Worm (Caenorhabditis elegans): ENCODE data around the gene slc-25A18.2.

Gene slc-25A18.2

DNA sequence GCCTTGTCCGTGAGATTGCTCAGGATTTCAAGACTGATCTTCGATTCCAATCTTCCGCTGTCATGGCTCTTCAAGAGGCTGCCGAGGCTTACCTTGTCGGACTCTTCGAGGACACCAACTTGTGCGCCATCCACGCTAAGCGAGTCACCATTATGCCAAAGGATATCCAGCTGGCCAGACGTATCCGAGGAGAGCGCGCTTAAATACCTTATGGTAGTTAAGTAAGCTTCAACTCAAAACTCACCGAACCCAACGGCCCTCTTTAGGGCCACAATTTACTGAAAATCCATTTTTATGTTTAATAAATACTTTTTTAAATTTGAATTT, 13.6 kb downstream of the slc-25A18.2 start (continued):
- TF ChIP-seq C17E4.6 (GFP tag; IDR thresholded peaks at IDR 0.05) (peak; percentile 51), K11D2.4 (GFP tag; IDR thresholded peaks at IDR 0.05) (no peak), nfya-2 (GFP tag; IDR thresholded peaks at IDR 0.05) (no peak), hmg-20 (GFP tag; IDR thresholded peaks at IDR 0.05) (no peak), ztf-22 (GFP tag; optimal IDR thresholded peaks at IDR 0.05) (no peak), F57C9.4 (tag; optimal IDR thresholded peaks at IDR 0.05) (no peak), ama-1 (optimal IDR thresholded peaks at IDR 0.05) (no peak), ama-1 (GFP tag; optimal IDR thresholded peaks at IDR 0.05) (no peak), F39B2.1 (GFP tag; IDR thresholded peaks at IDR 0.05) (peak; percentile 13; the same call in 1 of the 2 replicates), cebp-1 (GFP tag; IDR thresholded peaks at IDR 0.05) (no peak), cebp-1 (tag; optimal IDR thresholded peaks at IDR 0.05) (no peak), hsf-1 (GFP tag; IDR thresholded peaks at IDR 0.05) (0 out of 2 replicates have a peak, but pooled peaks have one; percentile 50), lin-54 (GFP tag; optimal IDR thresholded peaks at IDR 0.05) (peak; percentile 35), ceh-27 (GFP tag; optimal IDR thresholded peaks at IDR 0.05) (no peak), sptf-2 (GFP tag; optimal IDR thresholded peaks at IDR 0.05) (no peak), Y95B8A.8 (GFP tag; IDR thresholded peaks at IDR 0.05) (no peak), hmg-1.2 (GFP tag; IDR thresholded peaks at IDR 0.05) (no peak), Y79H2A.3 (GFP tag; conservative IDR thresholded peaks at IDR 0.05) (no peak; the same call in 1 of the 2 replicates), B0019.2 (GFP tag; conservative IDR thresholded peaks at IDR 0.05) (no peak), die-1 (tag; optimal IDR thresholded peaks at IDR 0.05) (peak; percentile 53)

DNA sequence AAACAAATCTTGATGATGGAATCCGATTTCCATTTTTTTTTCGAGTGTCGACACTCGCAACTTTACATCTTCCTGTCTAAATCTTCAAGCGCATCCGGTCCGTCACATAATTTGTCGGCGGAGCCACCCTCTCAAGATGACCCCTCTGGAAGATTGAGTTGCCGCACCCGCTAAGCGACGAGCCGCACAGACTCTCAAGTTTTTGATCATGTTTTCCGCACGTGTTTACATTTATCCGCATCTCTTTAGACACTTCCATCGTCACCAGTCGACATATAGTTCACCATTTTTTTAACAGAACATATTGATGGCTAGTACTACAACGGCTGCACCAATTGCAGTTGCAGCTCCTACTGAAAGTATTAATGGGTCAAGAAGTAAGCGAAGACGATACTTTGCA, 16.6 kb downstream of the slc-25A18.2 start, which contains the start of gene F55G1.1:
Gene F55G1.1, plus strand, starts transcription at position 301 of the 400 bp plus-strand sequence.
- no peak for TF ChIP-seq attf-5 (GFP tag; optimal IDR thresholded peaks at IDR 0.05)
- no peak for TF ChIP-seq madf-10 (tag; optimal IDR thresholded peaks at IDR 0.05)

- TF ChIP-seq bed-1 (GFP tag; IDR thresholded peaks at IDR 0.05), result no peak
- TF ChIP-seq nhr-80 (tag; optimal IDR thresholded peaks at IDR 0.05), result peak; percentile 86
Observed at ce11 chrIV:7497205-7497604, 22.4 kb downstream of the slc-25A18.2 start.

DNA sequence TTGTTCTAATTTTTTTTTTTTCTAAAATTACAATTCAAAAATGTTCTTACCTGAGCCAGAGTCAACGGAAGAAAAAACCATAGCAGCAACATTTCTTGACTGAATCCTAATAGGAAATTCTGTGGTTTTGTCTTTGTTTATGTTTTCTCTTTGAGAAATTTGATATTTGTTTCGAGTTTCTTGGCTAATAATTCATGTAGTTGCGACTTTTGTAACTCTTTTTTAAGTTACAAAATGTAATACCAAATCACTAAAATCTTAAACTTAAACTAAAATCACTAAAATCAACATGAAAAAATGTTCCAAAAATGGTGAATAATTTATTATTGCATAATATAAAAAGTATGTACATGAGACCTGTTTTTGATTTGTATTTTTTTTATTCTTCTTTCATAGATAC, 22.9 kb downstream of the slc-25A18.2 start, which contains the start of gene egas-4:
Gene egas-4, minus strand, starts transcription at position 101 of the 400 bp plus-strand sequence.
- TF ChIP-seq lir-1 (GFP tag; conservative IDR thresholded peaks at IDR 0.05) (no peak), F39B2.1 (GFP tag; IDR thresholded peaks at IDR 0.05) (no peak), pha-4 (tag; optimal IDR thresholded peaks at IDR 0.05) (no peak), snpc-1.3 (tag; optimal IDR thresholded peaks at IDR 0.05; ENCODE audit: insufficient read depth) (no peak), F37B4.10 (GFP tag; IDR thresholded peaks at IDR 0.05) (no peak), rec-8 (tag; optimal IDR thresholded peaks at IDR 0.05) (no peak), nhr-120 (GFP tag; IDR thresholded peaks at IDR 0.05) (no peak), ztf-22 (GFP tag; optimal IDR thresholded peaks at IDR 0.05) (no peak), egrh-3 (GFP tag; IDR thresholded peaks at IDR 0.05) (no peak), B0336.3 (GFP tag; IDR thresholded peaks at IDR 0.05) (no peak), aptf-3 (GFP tag; IDR thresholded peaks at IDR 0.05) (no peak), ztf-28 (GFP tag; IDR thresholded peaks at IDR 0.05) (no peak), F10E7.11 (tag; optimal IDR thresholded peaks at IDR 0.05) (no peak), mel-28 (tag; optimal IDR thresholded peaks at IDR 0.05; ENCODE audit: borderline replicate concordance) (no peak), F22D6.2 (tag; optimal IDR thresholded peaks at IDR 0.05) (no peak), attf-6 (GFP tag; IDR thresholded peaks at IDR 0.05) (no peak), egl-44 (GFP tag; IDR thresholded peaks at IDR 0.05) (no peak), Y95B8A.8 (GFP tag; IDR thresholded peaks at IDR 0.05) (no peak), lsl-1 (GFP tag; optimal IDR thresholded peaks at IDR 0.05) (no peak), sptf-2 (GFP tag; optimal IDR thresholded peaks at IDR 0.05) (no peak)

Data from whole organism, young adult.